Fruit fly (Drosophila melanogaster) whole organism, embryonic: ENCODE results near the gene CG8136.

Source experiments
- ATbp ChIP-seq: fragments of 200-800 bp; sonication (Bioruptor generic); optimal IDR thresholded peaks from 2 replicates; lab custom pipeline; 2017; ENCODE audit warnings: missing biosample characterization, mild to moderate bottlenecking, missing genetic modification characterization, missing genetic modification reagents
- B-H2 ChIP-seq: fragments of 200-800 bp; sonication (Bioruptor generic); optimal IDR thresholded peaks from 2 replicates; lab custom pipeline; 2018; ENCODE audit warnings: missing biosample characterization, mild to moderate bottlenecking, missing genetic modification characterization
- CG10267 ChIP-seq: fragments of 200-800 bp; sonication (Bioruptor generic); optimal IDR thresholded peaks from 2 replicates; lab custom pipeline; 2018; ENCODE audit warnings: missing biosample characterization, mild to moderate bottlenecking, missing genetic modification characterization, moderate library complexity
- CG10543 ChIP-seq: fragments of 200-800 bp; sonication (Bioruptor generic); optimal IDR thresholded peaks from 3 replicates; lab custom pipeline; 2017; ENCODE audit warnings: missing biosample characterization, mild to moderate bottlenecking, missing genetic modification characterization, moderate library complexity
- CG12219 ChIP-seq: fragments of 200-800 bp; sonication (Bioruptor generic); optimal IDR thresholded peaks from 3 replicates; lab custom pipeline; 2018; ENCODE audit warnings: missing biosample characterization, mild to moderate bottlenecking, missing genetic modification characterization
- CG15514 ChIP-seq: fragments of 200-800 bp; sonication (Bioruptor generic); optimal IDR thresholded peaks from 3 replicates; lab custom pipeline; 2017; ENCODE audit warnings: missing biosample characterization, missing genetic modification characterization, mild to moderate bottlenecking, moderate library complexity, missing genetic modification reagents
- CG2116 ChIP-seq: fragments of 200-800 bp; sonication (Bioruptor generic); optimal IDR thresholded peaks from 3 replicates; lab custom pipeline; 2018; ENCODE audit warnings: missing biosample characterization, mild to moderate bottlenecking, missing genetic modification characterization
- CG30431 ChIP-seq: fragments of 200-800 bp; sonication (Bioruptor generic); optimal IDR thresholded peaks from 2 replicates; lab custom pipeline; 2017; ENCODE audit warnings: missing biosample characterization, missing genetic modification characterization
- CG32532 ChIP-seq: fragments of 200-800 bp; sonication (Bioruptor generic); IDR thresholded peaks from 2 replicates; pipeline ENCODE4 v1.3.6; 2022; ENCODE audit warnings: missing biosample characterization, missing genetic modification characterization
- CG33213 ChIP-seq: fragments of 200-800 bp; sonication (Bioruptor generic); optimal IDR thresholded peaks from 3 replicates; lab custom pipeline; 2016; ENCODE audit warnings: missing biosample characterization, missing genetic modification characterization
- CG34422 ChIP-seq: fragments of 200-800 bp; sonication (Bioruptor generic); IDR thresholded peaks from 3 replicates; pipeline ENCODE4 v1.3.6; 2022; ENCODE audit warnings: missing biosample characterization, missing genetic modification characterization
- CG3995 ChIP-seq: fragments of 200-800 bp; sonication (Bioruptor generic); optimal IDR thresholded peaks from 3 replicates; lab custom pipeline; 2016; ENCODE audit warnings: missing biosample characterization, missing genetic modification characterization
- CG7271 ChIP-seq: fragments of 200-800 bp; sonication (Bioruptor generic); optimal IDR thresholded peaks from 2 replicates; lab custom pipeline; 2018; ENCODE audit warnings: missing biosample characterization, mild to moderate bottlenecking, missing genetic modification characterization, moderate library complexity
- Ets97D ChIP-seq: fragments of 200-800 bp; sonication (Bioruptor generic); optimal IDR thresholded peaks from 3 replicates; lab custom pipeline; 2016; ENCODE audit warnings: missing biosample characterization, missing genetic modification characterization
- Fer3 ChIP-seq: fragments of 200-800 bp; sonication (Bioruptor generic); optimal IDR thresholded peaks from 2 replicates; lab custom pipeline; 2018; ENCODE audit warnings: missing biosample characterization, mild to moderate bottlenecking, missing genetic modification characterization, moderate library complexity
- Med ChIP-seq: fragments of 200-800 bp; sonication (Bioruptor generic); peaks from one replicate; lab custom pipeline; 2016; ENCODE audit warnings: missing biosample characterization, missing genetic modification characterization, mild to moderate bottlenecking, inconsistent platforms, moderate library complexity
- NC2β ChIP-seq: fragments of 200-800 bp; sonication (Bioruptor generic); optimal IDR thresholded peaks from 2 replicates; lab custom pipeline; 2016; ENCODE audit warnings: missing biosample characterization, missing genetic modification characterization
- Opbp ChIP-seq: fragments of 200-800 bp; sonication (Bioruptor generic); IDR thresholded peaks from 3 replicates; pipeline ENCODE4 v1.3.6; 2022; ENCODE audit warnings: missing biosample characterization, missing genetic modification characterization; ENCODE audit not compliant: partially characterized antibody
- Pdp1 ChIP-seq, 2 experiments: fragments of 200-800 bp; sonication (Bioruptor generic); optimal IDR thresholded peaks; 3 replicates each; lab custom pipeline; 2016; ENCODE audit warnings: missing biosample characterization in 2 of 2, missing genetic modification characterization in 2 of 2, mild to moderate bottlenecking in 1 of 2, moderate library complexity in 1 of 2
- YL-1 ChIP-seq: fragments of 200-800 bp; sonication (Bioruptor generic); optimal IDR thresholded peaks from 3 replicates; lab custom pipeline; 2017; ENCODE audit warnings: missing biosample characterization, mild to moderate bottlenecking, missing genetic modification characterization
- abd-A ChIP-seq: fragments of 200-800 bp; sonication (Bioruptor generic); optimal IDR thresholded peaks from 3 replicates; lab custom pipeline; 2019; ENCODE audit warnings: missing biosample characterization, mild to moderate bottlenecking, missing genetic modification characterization, moderate library complexity
- bigmax ChIP-seq: fragments of 200-800 bp; sonication (Bioruptor generic); optimal IDR thresholded peaks from 2 replicates; lab custom pipeline; 2018; ENCODE audit warnings: missing biosample characterization, mild to moderate bottlenecking, missing genetic modification characterization
- bsh ChIP-seq, 2 experiments: fragments of 200-800 bp; sonication (Bioruptor generic); optimal IDR thresholded peaks; 2 replicates each; lab custom pipeline; 2017 to 2018; ENCODE audit warnings: mild to moderate bottlenecking in 2 of 2, missing biosample characterization in 2 of 2, missing genetic modification characterization in 2 of 2, moderate library complexity in 1 of 2
- cg ChIP-seq: fragments of 200-800 bp; sonication (Bioruptor generic); optimal IDR thresholded peaks from 3 replicates; lab custom pipeline; 2019; ENCODE audit warnings: missing biosample characterization, mild to moderate bottlenecking, missing genetic modification characterization, moderate library complexity
- ci ChIP-seq: fragments of 200-800 bp; sonication (Bioruptor generic); IDR thresholded peaks from 3 replicates; pipeline ENCODE4 v1.3.6; 2022; ENCODE audit warnings: missing biosample characterization, missing genetic modification characterization
- crol ChIP-seq: fragments of 200-800 bp; sonication (Bioruptor generic); IDR thresholded peaks from 2 replicates; pipeline ENCODE4 v1.3.6; 2022; ENCODE audit warnings: missing biosample characterization, missing genetic modification characterization
- crp ChIP-seq, 2 experiments: fragments of 200-800 bp; sonication (Bioruptor generic); optimal IDR thresholded peaks; 2 replicates in 1 of 2; 3 replicates in 1 of 2; lab custom pipeline; 2017; ENCODE audit warnings: missing biosample characterization in 2 of 2, missing genetic modification characterization in 2 of 2, mild to moderate bottlenecking in 1 of 2, moderate library complexity in 1 of 2
- dmrt11E ChIP-seq: fragments of 200-800 bp; sonication (Bioruptor generic); optimal IDR thresholded peaks from 3 replicates; lab custom pipeline; 2018; ENCODE audit warnings: missing biosample characterization, mild to moderate bottlenecking, missing genetic modification characterization, moderate library complexity
- emc ChIP-seq: fragments of 200-800 bp; sonication (Bioruptor generic); optimal IDR thresholded peaks from 2 replicates; lab custom pipeline; 2016; ENCODE audit warnings: missing biosample characterization, missing genetic modification characterization
- her ChIP-seq: fragments of 200-800 bp; sonication (Bioruptor generic); optimal IDR thresholded peaks from 2 replicates; lab custom pipeline; 2016; ENCODE audit warnings: missing biosample characterization, missing genetic modification characterization
- insv ChIP-seq, 2 experiments: fragments of 200-800 bp; sonication (Bioruptor generic); optimal IDR thresholded peaks; 3 replicates each; lab custom pipeline; 2016 to 2018; ENCODE audit warnings: missing biosample characterization in 2 of 2, missing genetic modification characterization in 2 of 2
- inv ChIP-seq: fragments of 200-800 bp; sonication (Bioruptor generic); IDR thresholded peaks from 2 replicates; pipeline ENCODE4 v1.3.6; 2022; ENCODE audit warnings: missing biosample characterization, missing genetic modification characterization; ENCODE audit not compliant: partially characterized antibody
- ken ChIP-seq: fragments of 200-800 bp; sonication (Bioruptor generic); IDR thresholded peaks from 3 replicates; pipeline ENCODE4 v1.3.6; 2022; ENCODE audit warnings: missing biosample characterization, missing genetic modification characterization
- lbe ChIP-seq: fragments of 200-800 bp; sonication (Bioruptor generic); optimal IDR thresholded peaks from 2 replicates; lab custom pipeline; 2016; ENCODE audit warnings: missing biosample characterization, mild to moderate bottlenecking, missing genetic modification characterization
- pho ChIP-seq: fragments of 200-800 bp; sonication (Bioruptor generic); optimal IDR thresholded peaks from 2 replicates; lab custom pipeline; 2016; ENCODE audit warnings: missing biosample characterization, missing genetic modification characterization
- row ChIP-seq: fragments of 200-800 bp; sonication (Bioruptor generic); IDR thresholded peaks from 3 replicates; pipeline ENCODE4 v1.3.6; 2022; ENCODE audit warnings: missing biosample characterization, missing genetic modification characterization
- sens-2 ChIP-seq: fragments of 200-800 bp; sonication (Bioruptor generic); IDR thresholded peaks from 2 replicates; pipeline ENCODE4 v1.3.6; 2022; ENCODE audit warnings: missing biosample characterization, missing genetic modification characterization
- sqz ChIP-seq: fragments of 200-800 bp; sonication (Bioruptor generic); optimal IDR thresholded peaks from 3 replicates; lab custom pipeline; 2018; ENCODE audit warnings: missing biosample characterization, mild to moderate bottlenecking, missing genetic modification characterization
- stwl ChIP-seq: fragments of 200-800 bp; sonication (Bioruptor generic); optimal IDR thresholded peaks from 3 replicates; lab custom pipeline; 2018; ENCODE audit warnings: missing biosample characterization, mild to moderate bottlenecking, missing genetic modification characterization, moderate library complexity
- sug ChIP-seq: fragments of 200-800 bp; optimal IDR thresholded peaks from 2 replicates; lab custom pipeline; 2019; ENCODE audit warnings: missing biosample characterization, mild to moderate bottlenecking, missing genetic modification characterization, moderate library complexity
- tna ChIP-seq: fragments of 200-800 bp; sonication (Bioruptor generic); IDR thresholded peaks from 2 replicates; pipeline ENCODE4 v1.3.6; 2022; ENCODE audit warnings: missing biosample characterization, missing genetic modification characterization; ENCODE audit not compliant: partially characterized antibody
- trem ChIP-seq: fragments of 200-800 bp; optimal IDR thresholded peaks from 3 replicates; lab custom pipeline; 2019; ENCODE audit warnings: missing biosample characterization, mild to moderate bottlenecking, missing genetic modification characterization, moderate library complexity
- trh ChIP-seq: fragments of 200-800 bp; sonication (Bioruptor generic); optimal IDR thresholded peaks from 2 replicates; lab custom pipeline; 2016; ENCODE audit warnings: missing biosample characterization, missing genetic modification characterization
- vnd ChIP-seq: fragments of 200-800 bp; sonication (Bioruptor generic); IDR thresholded peaks from 3 replicates; pipeline ENCODE4 v1.3.6; 2022; ENCODE audit warnings: missing biosample characterization, missing genetic modification characterization; ENCODE audit not compliant: partially characterized antibody
- vvl ChIP-seq: fragments of 200-800 bp; sonication (Bioruptor generic); IDR thresholded peaks from 2 replicates; pipeline ENCODE4 v1.3.6; 2022; ENCODE audit warnings: missing biosample characterization, missing genetic modification characterization

The CG8136 gene

DNA sequence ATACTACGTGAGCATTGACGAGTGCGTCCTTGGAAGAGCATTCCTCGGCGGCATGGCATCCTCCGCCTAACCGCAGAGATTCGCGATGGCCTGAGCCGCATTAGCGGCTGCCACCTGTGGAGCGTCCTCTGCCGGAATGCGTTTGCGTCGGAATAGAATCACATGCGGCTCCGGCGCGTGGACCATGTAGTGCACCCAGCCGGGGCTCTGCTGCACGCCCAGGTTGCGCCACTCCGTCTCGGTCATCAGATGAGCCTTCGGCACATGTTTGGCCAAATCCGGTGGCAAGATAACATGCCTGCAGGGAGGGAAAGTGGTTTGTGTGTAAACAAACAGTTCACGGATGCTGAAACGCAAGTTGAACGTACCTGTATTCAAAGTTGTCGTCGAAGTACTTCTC lies 5.8 kb upstream of the CG8136 start (continued):
- no peak for TF ChIP-seq bsh (GFP tag; optimal IDR thresholded peaks at IDR 0.05; lab: Kevin White, UChicago)
- TF ChIP-seq Fer3 (tag; lab: Kevin White, UChicago), result no peak
- 0 out of 2 replicates have a peak, but pooled peaks have one; percentile 11 for TF ChIP-seq tna (GFP tag; lab: Robert Waterston, UW)
- TF ChIP-seq inv (GFP tag; lab: Robert Waterston, UW), result 0 out of 2 replicates have a peak, but pooled peaks have one; percentile 8
- 0 out of 2 replicates have a peak, but pooled peaks have one; percentile 9 for TF ChIP-seq CG32532 (GFP tag; lab: Robert Waterston, UW)

dm6 chr3R:8715851-8716550 lies 5.2 kb upstream of the CG8136 start, which contains the start of gene TMEM216:
TMEM216 (plus strand) TSS chr3R:8716243.
- TF ChIP-seq stwl (tag; lab: Kevin White, UChicago) (peak; percentile 73), ci (GFP tag; lab: Robert Waterston, UW) (peak; percentile 44; the same call in 2 of the 3 replicates), CG15514 (GFP tag; lab: Kevin White, UChicago) (peak; percentile 88), her (GFP tag; lab: Kevin White, UChicago) (no peak), CG2116 (GFP tag; lab: Kevin White, UChicago) (peak; percentile 80), crp (GFP tag; optimal IDR thresholded peaks at IDR 0.05; lab: Kevin White, UChicago) (peak; percentile 7 to 82), B-H2 (GFP tag; lab: Kevin White, UChicago) (no peak), ken (no peak), Ets97D (GFP tag; lab: Kevin White, UChicago) (peak; percentile 77), trh (no peak), CG34422 (GFP tag; lab: Robert Waterston, UW) (peak; percentile 43; the same call in 1 of the 3 replicates), abd-A (tag; lab: Kevin White, UChicago) (no peak), CG12219 (no peak), sqz (GFP tag; lab: Kevin White, UChicago) (no peak), CG7271 (peak; percentile 10), Med (GFP tag; lab: Kevin White, UChicago) (peak; percentile 76), tna (GFP tag; lab: Robert Waterston, UW) (no peak; the same call in 1 of the 2 replicates), CG10543 (peak; percentile 36), CG3995 (GFP tag; lab: Kevin White, UChicago) (peak; percentile 82), pho (GFP tag; lab: Kevin White, UChicago) (no peak), Opbp (GFP tag; lab: Robert Waterston, UW) (0 out of 3 replicates have a peak, but pooled peaks have one; percentile 5), vvl (GFP tag; lab: Robert Waterston, UW) (peak; percentile 64; the same call in 1 of the 2 replicates), sens-2 (GFP tag; lab: Robert Waterston, UW) (no peak), CG10267 (peak; percentile 52), vnd (GFP tag; lab: Robert Waterston, UW) (0 out of 3 replicates have a peak, but pooled peaks have one; percentile 34), ATbp (GFP tag; lab: Kevin White, UChicago) (no peak), Pdp1 (GFP tag; optimal IDR thresholded peaks at IDR 0.05; lab: Kevin White, UChicago) (peak in 1 of 2 experiments; percentile 100), row (GFP tag; lab: Robert Waterston, UW) (0 out of 3 replicates have a peak, but pooled peaks have one; percentile 5), sug (tag; lab: Kevin White, UChicago) (peak; percentile 29), CG33213 (GFP tag; lab: Kevin White, UChicago) (peak; percentile 42), CG30431 (no peak), lbe (GFP tag; lab: Kevin White, UChicago) (peak; percentile 11), cg (no peak), NC2β (GFP tag; lab: Kevin White, UChicago) (peak; percentile 8), emc (GFP tag; lab: Kevin White, UChicago) (no peak), dmrt11E (tag; lab: Kevin White, UChicago) (peak; percentile 15), bigmax (GFP tag; lab: Kevin White, UChicago) (peak; percentile 13), crol (GFP tag; lab: Robert Waterston, UW) (peak; percentile 82), insv (GFP tag; optimal IDR thresholded peaks at IDR 0.05; lab: Kevin White, UChicago) (peak in 1 of 2 experiments; percentile 73), YL-1 (GFP tag; lab: Kevin White, UChicago) (peak; percentile 90), trem (tag; lab: Kevin White, UChicago) (peak; percentile 65)
